Worm (Caenorhabditis elegans) whole organism, L4 larva: ENCODE measurements around the gene snr-3.
A peak's percentile ranks its signal among the peaks of the same experiment; 100 is the strongest.

Source experiments
- D1046.2 ChIP-seq: fragments of 200-800 bp; sonication (Bioruptor generic); IDR thresholded peaks from 2 replicates; pipeline ENCODE4 v1.3.6; 2022; ENCODE audit warnings: missing genetic modification characterization, missing compliant biosample characterization
- F26F4.8 ChIP-seq: fragments of 200-800 bp; sonication (Bioruptor generic); conservative IDR thresholded peaks from 2 replicates; pipeline ENCODE4 v1.3.6; 2022; ENCODE audit warnings: missing genetic modification characterization, missing compliant biosample characterization
- F37D6.2 ChIP-seq: sonication (generic microtip); optimal IDR thresholded peaks from 2 replicates; lab custom pipeline; 2016; ENCODE audit warnings: mild to moderate bottlenecking, missing genetic modification characterization, missing compliant biosample characterization
- F44E2.7 ChIP-seq: fragments of 200-800 bp; sonication (Bioruptor generic); IDR thresholded peaks from 2 replicates; pipeline ENCODE4 v2.1.2; 2022; ENCODE audit warnings: missing genetic modification characterization, missing compliant biosample characterization
- F49E8.2 ChIP-seq: sonication (generic microtip); optimal IDR thresholded peaks from 2 replicates; lab custom pipeline; 2016; ENCODE audit warnings: missing compliant biosample characterization, mild to moderate bottlenecking, missing genetic modification characterization, borderline replicate concordance
- T20F7.1 ChIP-seq: fragments of 200-800 bp; sonication (Bioruptor generic); optimal IDR thresholded peaks from 2 replicates; lab custom pipeline; 2018; ENCODE audit warnings: mild to moderate bottlenecking, missing genetic modification characterization, missing compliant biosample characterization
- Y48G9A.11 ChIP-seq: fragments of 200-800 bp; sonication (Bioruptor generic); IDR thresholded peaks from 2 replicates; pipeline ENCODE4 v1.3.6; 2022; ENCODE audit warnings: missing genetic modification reagents, missing genetic modification characterization, missing compliant biosample characterization
- Y5F2A.4 ChIP-seq: fragments of 200-800 bp; sonication (Bioruptor generic); optimal IDR thresholded peaks from 2 replicates; lab custom pipeline; 2018; ENCODE audit warnings: mild to moderate bottlenecking, missing genetic modification characterization, missing compliant biosample characterization
- Y75B8A.6 ChIP-seq: fragments of 200-800 bp; sonication (Bioruptor generic); IDR thresholded peaks from 2 replicates; pipeline ENCODE4 v1.3.6; 2022; ENCODE audit warnings: missing genetic modification reagents, missing genetic modification characterization, missing compliant biosample characterization
- ZK546.5 ChIP-seq, 2 experiments: sonication (generic microtip); optimal IDR thresholded peaks; 2 replicates each; lab custom pipeline; 2017; ENCODE audit warnings: missing biosample characterization in 2 of 2, missing genetic modification characterization in 2 of 2
- aha-1 ChIP-seq: fragments of 150-350 bp; peaks from one replicate; lab custom pipeline; 2014; ENCODE audit warnings: missing biosample characterization, missing genetic modification characterization
- aly-2 ChIP-seq: sonication (generic microtip); optimal IDR thresholded peaks from 2 replicates; lab custom pipeline; 2018; ENCODE audit warnings: missing biosample characterization, missing genetic modification characterization
- arid-1 ChIP-seq: fragments of 200-800 bp; sonication (Bioruptor generic); conservative IDR thresholded peaks from 2 replicates; pipeline ENCODE4 v1.3.6; 2022; ENCODE audit warnings: missing genetic modification reagents, missing genetic modification characterization, missing compliant biosample characterization
- attf-4 ChIP-seq: sonication (generic microtip); optimal IDR thresholded peaks from 3 replicates; lab custom pipeline; 2017; ENCODE audit warnings: missing biosample characterization, missing genetic modification characterization
- ceh-28 ChIP-seq: fragments of 150-350 bp; optimal IDR thresholded peaks from 2 replicates; lab custom pipeline; 2014; ENCODE audit warnings: missing biosample characterization, missing genetic modification reagents, missing genetic modification characterization
- cey-2 ChIP-seq: sonication (generic microtip); optimal IDR thresholded peaks from 3 replicates; lab custom pipeline; 2017; ENCODE audit warnings: missing genetic modification characterization, mild to moderate bottlenecking, missing compliant biosample characterization, antibody characterized with exemption, borderline replicate concordance; ENCODE audit not compliant: insufficient read depth
- daf-12 ChIP-seq: fragments of 150-350 bp; optimal IDR thresholded peaks from 2 replicates; lab custom pipeline; 2014; ENCODE audit warnings: missing biosample characterization, missing genetic modification reagents, missing genetic modification characterization
- daf-19 ChIP-seq: fragments of 200-800 bp; sonication (Bioruptor generic); conservative IDR thresholded peaks from 2 replicates; pipeline ENCODE4 v1.3.6; 2022; ENCODE audit warnings: missing genetic modification characterization, missing compliant biosample characterization
- daf-8 ChIP-seq: fragments of 200-800 bp; sonication (Bioruptor generic); IDR thresholded peaks from 2 replicates; pipeline ENCODE4 v1.3.6; 2022; ENCODE audit warnings: missing genetic modification characterization, missing compliant biosample characterization
- dmd-6 ChIP-seq: fragments of 200-800 bp; sonication (Bioruptor generic); IDR thresholded peaks from 2 replicates; pipeline ENCODE4 v1.3.6; 2022; ENCODE audit warnings: missing genetic modification reagents, missing genetic modification characterization, missing compliant biosample characterization
- dmd-8 ChIP-seq: fragments of 200-800 bp; sonication (Bioruptor generic); IDR thresholded peaks from 2 replicates; pipeline ENCODE4 v1.3.6; 2022; ENCODE audit warnings: missing genetic modification characterization, missing compliant biosample characterization
- duxl-1 ChIP-seq: sonication (generic microtip); optimal IDR thresholded peaks from 2 replicates; lab custom pipeline; 2016; ENCODE audit warnings: mild to moderate bottlenecking, missing genetic modification characterization, moderate library complexity, missing compliant biosample characterization; ENCODE audit not compliant: poor library complexity
- egl-27 ChIP-seq: sonication (generic microtip); optimal IDR thresholded peaks from 3 replicates; lab custom pipeline; 2017; ENCODE audit warnings: missing biosample characterization, missing genetic modification reagents, missing genetic modification characterization
- fkh-10 ChIP-seq: fragments of 150-350 bp; optimal IDR thresholded peaks from 2 replicates; lab custom pipeline; 2014; ENCODE audit warnings: missing biosample characterization, missing genetic modification reagents, missing genetic modification characterization
- hlh-11 ChIP-seq: fragments of 200-800 bp; sonication (Bioruptor generic); optimal IDR thresholded peaks from 2 replicates; lab custom pipeline; 2018; ENCODE audit warnings: mild to moderate bottlenecking, missing genetic modification characterization, missing compliant biosample characterization
- lim-7 ChIP-seq: fragments of 200-800 bp; sonication (Bioruptor generic); IDR thresholded peaks from 2 replicates; pipeline ENCODE4 v1.3.6; 2022; ENCODE audit warnings: missing genetic modification characterization, missing compliant biosample characterization
- lin-1 ChIP-seq: fragments of 200-800 bp; sonication (Bioruptor generic); IDR thresholded peaks from 2 replicates; pipeline ENCODE4 v1.3.6; 2022; ENCODE audit warnings: missing genetic modification reagents, missing genetic modification characterization, missing compliant biosample characterization
- lin-15B ChIP-seq: fragments of 150-350 bp; sonication (generic microtip); optimal IDR thresholded peaks from 3 replicates; lab custom pipeline; 2014; ENCODE audit warnings: missing biosample characterization, missing genetic modification characterization
- lin-38 ChIP-seq: fragments of 200-800 bp; sonication (Bioruptor generic); IDR thresholded peaks from 2 replicates; pipeline ENCODE4 v1.3.6; 2022; ENCODE audit warnings: missing genetic modification reagents, missing genetic modification characterization, missing compliant biosample characterization
- lin-39 ChIP-seq: fragments of 150-350 bp; optimal IDR thresholded peaks from 2 replicates; lab custom pipeline; 2014; ENCODE audit warnings: missing biosample characterization, missing genetic modification reagents, missing genetic modification characterization
- madf-5 ChIP-seq, 2 experiments: fragments of 200-800 bp; sonication (Bioruptor generic); IDR thresholded peaks; 2 replicates each; pipeline ENCODE4 v1.3.6; 2022; ENCODE audit warnings: missing compliant biosample characterization in 2 of 2, missing genetic modification characterization in 2 of 2
- mep-1 ChIP-seq: fragments of 150-350 bp; sonication (generic microtip); optimal IDR thresholded peaks from 3 replicates; lab custom pipeline; 2014; ENCODE audit warnings: missing biosample characterization, missing genetic modification characterization
- mes-2 ChIP-seq: sonication (generic microtip); optimal IDR thresholded peaks from 2 replicates; lab custom pipeline; 2016; ENCODE audit warnings: missing genotype, mild to moderate bottlenecking, missing genetic modification characterization, missing compliant biosample characterization; ENCODE audit not compliant: poor library complexity, severe bottlenecking
- nhr-102 ChIP-seq: sonication (generic microtip); optimal IDR thresholded peaks from 2 replicates; lab custom pipeline; 2016; ENCODE audit warnings: mild to moderate bottlenecking, missing genetic modification characterization, moderate library complexity, missing compliant biosample characterization
- nhr-11 ChIP-seq: fragments of 150-350 bp; optimal IDR thresholded peaks from 2 replicates; lab custom pipeline; 2014; ENCODE audit warnings: missing biosample characterization, missing genetic modification characterization
- nhr-111 ChIP-seq: fragments of 200-800 bp; sonication (Bioruptor generic); optimal IDR thresholded peaks from 2 replicates; lab custom pipeline; 2018; ENCODE audit warnings: mild to moderate bottlenecking, missing genetic modification characterization, missing compliant biosample characterization
- nhr-41 ChIP-seq: fragments of 200-800 bp; sonication (Bioruptor generic); IDR thresholded peaks from 2 replicates; pipeline ENCODE4 v1.3.6; 2022; ENCODE audit warnings: missing genetic modification reagents, missing genetic modification characterization, missing compliant biosample characterization
- pha-4 ChIP-seq, 2 experiments: fragments of 150-350 bp in 1 of 2; fragments of 200-800 bp in 1 of 2; sonication (Bioruptor generic) in 1 of 2; IDR thresholded peaks in 1 of 2; optimal IDR thresholded peaks in 1 of 2; 2 replicates each; pipeline versions ENCODE4 v1.3.6 to Lab custom; 2014 to 2022; ENCODE audit warnings: missing genetic modification characterization in 2 of 2, missing genetic modification reagents in 2 of 2, missing biosample characterization in 1 of 2, missing compliant biosample characterization in 1 of 2
- rbr-2 ChIP-seq: sonication (generic microtip); optimal IDR thresholded peaks from 2 replicates; lab custom pipeline; 2016; ENCODE audit warnings: missing genotype, missing genetic modification characterization, missing compliant biosample characterization
- set-16 ChIP-seq: fragments of 200-800 bp; sonication (Bioruptor generic); IDR thresholded peaks from 2 replicates; pipeline ENCODE4 v1.3.6; 2022; ENCODE audit warnings: missing genetic modification reagents, missing genetic modification characterization, missing compliant biosample characterization
- skn-1 ChIP-seq: fragments of 150-350 bp; optimal IDR thresholded peaks from 2 replicates; lab custom pipeline; 2014; ENCODE audit warnings: missing biosample characterization, missing genetic modification characterization
- spr-1 ChIP-seq: sonication (generic microtip); optimal IDR thresholded peaks from 2 replicates; lab custom pipeline; 2016; ENCODE audit warnings: mild to moderate bottlenecking, missing genetic modification characterization, missing compliant biosample characterization
- spr-3 ChIP-seq: fragments of 200-800 bp; sonication (Bioruptor generic); optimal IDR thresholded peaks from 2 replicates; lab custom pipeline; 2018; ENCODE audit warnings: mild to moderate bottlenecking, missing genetic modification characterization, missing compliant biosample characterization
- tra-1 ChIP-seq: fragments of 200-800 bp; sonication (Bioruptor generic); IDR thresholded peaks from 2 replicates; pipeline ENCODE4 v1.3.6; 2022; ENCODE audit warnings: missing genetic modification reagents, missing genetic modification characterization, missing compliant biosample characterization
- unc-130 ChIP-seq: sonication (generic microtip); optimal IDR thresholded peaks from 2 replicates; lab custom pipeline; 2016; ENCODE audit warnings: missing genetic modification reagents, missing genetic modification characterization, missing compliant biosample characterization
- unc-62 ChIP-seq, 3 experiments: fragments of 150-350 bp in 1 of 3; sonication (generic microtip); optimal IDR thresholded peaks in 2 of 3; peaks in 1 of 3; 1 replicate in 1 of 3; 2 replicates in 2 of 3; lab custom pipeline; 2014 to 2017; ENCODE audit warnings: missing biosample characterization in 3 of 3, missing genetic modification characterization in 3 of 3, missing genetic modification reagents in 3 of 3, missing genotype in 1 of 3
- zag-1 ChIP-seq: fragments of 150-350 bp; optimal IDR thresholded peaks from 2 replicates; lab custom pipeline; 2014; ENCODE audit warnings: missing biosample characterization, missing genetic modification characterization
- zfp-2 ChIP-seq: sonication (generic microtip); optimal IDR thresholded peaks from 2 replicates; lab custom pipeline; 2016; ENCODE audit warnings: mild to moderate bottlenecking, missing genetic modification characterization, missing compliant biosample characterization
- zip-2 ChIP-seq: fragments of 150-350 bp; optimal IDR thresholded peaks from 2 replicates; lab custom pipeline; 2014; ENCODE audit warnings: missing biosample characterization, missing genetic modification characterization
- ztf-11 ChIP-seq: fragments of 150-350 bp; optimal IDR thresholded peaks from 2 replicates; lab custom pipeline; 2014; ENCODE audit warnings: missing biosample characterization, missing genetic modification characterization
- ztf-7 ChIP-seq: fragments of 150-350 bp; optimal IDR thresholded peaks from 2 replicates; lab custom pipeline; 2014; ENCODE audit warnings: missing biosample characterization, missing genetic modification characterization

Gene snr-3

DNA sequence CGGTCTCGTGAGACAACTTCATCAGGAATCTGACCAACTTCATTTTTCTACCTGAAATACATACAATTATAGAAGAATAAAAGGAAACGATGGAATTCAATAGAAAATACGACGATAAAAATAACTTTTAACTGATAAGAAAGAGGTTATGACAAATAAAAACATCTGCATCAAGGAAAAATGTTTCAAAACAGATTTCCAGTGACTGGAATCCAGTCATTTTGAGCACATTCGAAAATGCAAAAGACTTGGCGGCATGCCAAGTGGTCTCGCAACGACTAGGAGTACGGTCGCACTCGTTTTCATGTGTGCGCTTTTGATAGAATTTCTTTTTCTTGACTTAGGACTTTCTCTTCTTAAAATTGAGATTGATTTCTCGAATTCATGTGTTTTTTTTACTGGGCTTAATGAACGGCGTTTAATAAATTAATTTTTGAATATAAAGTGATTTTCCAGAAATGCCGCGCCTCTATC lies at the start of gene snr-3, which contains the start of gene rsp-5:
TSS of gene snr-3 (minus strand) at position 51 of the 474 bp plus-strand sequence.
TSS of gene rsp-5 (plus strand) at position 455 of the 474 bp plus-strand sequence.
- TF ChIP-seq dmd-8 (no peak), F49E8.2 (no peak), ceh-28 (tag; lab: Kevin White, UChicago) (no peak), tra-1 (GFP tag; lab: Robert Waterston, UW) (no peak), zfp-2 (tag; lab: Kevin White, UChicago) (peak; percentile 29), zip-2 (tag; lab: Kevin White, UChicago) (no peak), lin-38 (GFP tag; lab: Robert Waterston, UW) (peak; percentile 72), arid-1 (GFP tag; lab: Robert Waterston, UW) (0 out of 2 replicates have a peak, but pooled peaks have one; percentile 50), nhr-102 (tag; lab: Kevin White, UChicago) (no peak), spr-3 (GFP tag; lab: Kevin White, UChicago) (no peak), lin-1 (no peak), rbr-2 (tag; lab: Kevin White, UChicago) (peak; percentile 36), hlh-11 (tag; lab: Kevin White, UChicago) (peak; percentile 54), duxl-1 (peak; percentile 24), daf-19 (GFP tag; lab: Robert Waterston, UW) (no peak), nhr-41 (GFP tag; lab: Robert Waterston, UW) (no peak), madf-5 (GFP tag; IDR thresholded peaks at IDR 0.05; lab: Robert Waterston, UW) (no peak), ztf-11 (tag; lab: Kevin White, UChicago) (no peak), dmd-6 (GFP tag; lab: Robert Waterston, UW) (peak; percentile 29; the same call in 1 of the 2 replicates), F26F4.8 (GFP tag; lab: Robert Waterston, UW) (no peak), fkh-10 (GFP tag; lab: Kevin White, UChicago) (peak; percentile 7), zag-1 (tag; lab: Kevin White, UChicago) (no peak), spr-1 (tag; lab: Kevin White, UChicago) (no peak), lim-7 (GFP tag; lab: Robert Waterston, UW) (no peak), Y5F2A.4 (GFP tag; lab: Kevin White, UChicago) (no peak), F44E2.7 (GFP tag; lab: Robert Waterston, UW) (no peak), pha-4 (GFP tag; IDR thresholded peaks at IDR 0.05; lab: Robert Waterston, UW) (no peak), pha-4 (tag; optimal IDR thresholded peaks at IDR 0.05; lab: Kevin White, UChicago) (peak; percentile 91), nhr-111 (GFP tag; lab: Kevin White, UChicago) (no peak), Y48G9A.11 (GFP tag; lab: Robert Waterston, UW) (no peak), nhr-11 (tag; lab: Kevin White, UChicago) (peak; percentile 30), Y75B8A.6 (GFP tag; lab: Robert Waterston, UW) (no peak), mep-1 (peak; percentile 76), aly-2 (tag; lab: Kevin White, UChicago) (no peak), cey-2 (tag; lab: Kevin White, UChicago) (no peak), daf-8 (no peak), unc-130 (GFP tag; lab: Kevin White, UChicago) (peak; percentile 23), F37D6.2 (tag; lab: Kevin White, UChicago) (no peak), T20F7.1 (no peak), mes-2 (tag; lab: Kevin White, UChicago) (peak; percentile 82), skn-1 (tag; lab: Kevin White, UChicago) (no peak), set-16 (GFP tag; lab: Robert Waterston, UW) (no peak), unc-62 (GFP tag; optimal IDR thresholded peaks at IDR 0.05 in 1 of 2; lab: Kevin White, UChicago) (no peak), unc-62 (tag; optimal IDR thresholded peaks at IDR 0.05; lab: Kevin White, UChicago) (no peak), attf-4 (tag; lab: Kevin White, UChicago) (no peak), egl-27 (no peak), ztf-7 (peak; percentile 22), daf-12 (tag; lab: Kevin White, UChicago) (no peak), lin-15B (tag; lab: Kevin White, UChicago) (no peak), D1046.2 (peak; percentile 98), aha-1 (tag; lab: Kevin White, UChicago) (peak; percentile 95), ZK546.5 (tag; optimal IDR thresholded peaks at IDR 0.05; lab: Kevin White, UChicago) (no peak), lin-39 (tag; lab: Kevin White, UChicago) (no peak)
